Fruit fly (Drosophila melanogaster) whole organism, embryonic: ENCODE data around the gene CG8851.

Experiments used
- Bgb ChIP-seq: fragments of 200-800 bp; sonication (Bioruptor generic); IDR thresholded peaks from 2 replicates; pipeline ENCODE4 v1.3.6; 2022; ENCODE audit warnings: missing biosample characterization, missing genetic modification characterization; ENCODE audit not compliant: partially characterized antibody
- CG10274 ChIP-seq: fragments of 200-800 bp; sonication (Bioruptor generic); optimal IDR thresholded peaks from 3 replicates; lab custom pipeline; 2017; ENCODE audit warnings: missing biosample characterization, mild to moderate bottlenecking, missing genetic modification characterization
- CG10959 ChIP-seq: fragments of 200-800 bp; sonication (Bioruptor generic); IDR thresholded peaks from 2 replicates; pipeline ENCODE4 v1.3.6; 2022; ENCODE audit warnings: missing biosample characterization, missing genetic modification characterization
- CG10979 ChIP-seq: fragments of 200-800 bp; sonication (Bioruptor generic); optimal IDR thresholded peaks from 2 replicates; lab custom pipeline; 2018; ENCODE audit warnings: missing biosample characterization, mild to moderate bottlenecking, missing genetic modification characterization, moderate library complexity
- CG11696 ChIP-seq: fragments of 200-800 bp; sonication (Bioruptor generic); IDR thresholded peaks from 2 replicates; pipeline ENCODE4 v1.3.6; 2022; ENCODE audit warnings: missing biosample characterization, missing genetic modification characterization
- CG12299 ChIP-seq: fragments of 200-800 bp; sonication (Bioruptor generic); optimal IDR thresholded peaks from 2 replicates; lab custom pipeline; 2018; ENCODE audit warnings: missing biosample characterization, mild to moderate bottlenecking, missing genetic modification characterization
- CG13123 ChIP-seq: fragments of 200-800 bp; sonication (Bioruptor generic); optimal IDR thresholded peaks from 2 replicates; lab custom pipeline; 2016; ENCODE audit warnings: missing biosample characterization, missing genetic modification characterization
- CG14014 ChIP-seq: fragments of 200-800 bp; sonication (Bioruptor generic); IDR thresholded peaks from 2 replicates; pipeline ENCODE4 v1.3.6; 2022; ENCODE audit warnings: missing biosample characterization, missing genetic modification characterization
- CG14667 ChIP-seq: fragments of 200-800 bp; sonication (Bioruptor generic); IDR thresholded peaks from 2 replicates; pipeline ENCODE4 v1.3.6; 2022; ENCODE audit warnings: missing biosample characterization, missing genetic modification characterization
- CG14860 ChIP-seq: fragments of 200-800 bp; sonication (Bioruptor generic); IDR thresholded peaks from 3 replicates; pipeline ENCODE4 v1.3.6; 2022; ENCODE audit warnings: missing biosample characterization, missing genetic modification characterization; ENCODE audit not compliant: partially characterized antibody
- CG15601 ChIP-seq: fragments of 200-800 bp; sonication (Bioruptor generic); optimal IDR thresholded peaks from 3 replicates; lab custom pipeline; 2019; ENCODE audit warnings: missing biosample characterization, mild to moderate bottlenecking, missing genetic modification characterization, moderate library complexity
- CG15696 ChIP-seq: fragments of 200-800 bp; sonication (Bioruptor generic); optimal IDR thresholded peaks from 2 replicates; lab custom pipeline; 2019; ENCODE audit warnings: missing biosample characterization, mild to moderate bottlenecking, missing genetic modification characterization, moderate library complexity
- CG2712 ChIP-seq: fragments of 200-800 bp; optimal IDR thresholded peaks from 3 replicates; lab custom pipeline; 2019; ENCODE audit warnings: missing biosample characterization, mild to moderate bottlenecking, missing genetic modification characterization, moderate library complexity
- CG34376 ChIP-seq: fragments of 200-800 bp; sonication (Bioruptor generic); optimal IDR thresholded peaks from 2 replicates; lab custom pipeline; 2018; ENCODE audit warnings: missing biosample characterization, mild to moderate bottlenecking, missing genetic modification characterization
- CG7556 ChIP-seq: fragments of 200-800 bp; sonication (Bioruptor generic); optimal IDR thresholded peaks from 2 replicates; lab custom pipeline; 2017; ENCODE audit warnings: missing biosample characterization, mild to moderate bottlenecking, missing genetic modification characterization
- CG7987 ChIP-seq: fragments of 200-800 bp; sonication (Bioruptor generic); optimal IDR thresholded peaks from 2 replicates; lab custom pipeline; 2018; ENCODE audit warnings: missing biosample characterization, mild to moderate bottlenecking, missing genetic modification characterization, moderate library complexity
- CTCF ChIP-seq: fragments of 200-800 bp; sonication (Bioruptor generic); optimal IDR thresholded peaks from 2 replicates; lab custom pipeline; 2017; ENCODE audit warnings: missing biosample characterization, mild to moderate bottlenecking, missing genetic modification characterization, moderate library complexity
- D ChIP-seq, 2 experiments: fragments of 200-800 bp in 1 of 2; fragments of >200 bp in 1 of 2; sonication (Bioruptor generic) in 1 of 2; optimal IDR thresholded peaks; 2 replicates in 1 of 2; 3 replicates in 1 of 2; lab custom pipeline; 2017; ENCODE audit warnings: mild to moderate bottlenecking in 1 of 2, missing biosample characterization in 1 of 2, missing genetic modification characterization in 1 of 2, missing genetic modification reagents in 1 of 2
- Deaf1 ChIP-seq: fragments of 200-800 bp; optimal IDR thresholded peaks from 3 replicates; lab custom pipeline; 2019; ENCODE audit warnings: missing biosample characterization, mild to moderate bottlenecking, missing genetic modification characterization, moderate library complexity
- Eip74EF ChIP-seq, 2 experiments: fragments of 200-800 bp in 1 of 2; fragments of >200 bp in 1 of 2; sonication (Bioruptor generic) in 1 of 2; optimal IDR thresholded peaks; 2 replicates each; lab custom pipeline; 2017 to 2019; ENCODE audit warnings: missing biosample characterization in 2 of 2, missing genetic modification characterization in 2 of 2, mild to moderate bottlenecking in 1 of 2, moderate library complexity in 1 of 2
- HLH3B ChIP-seq: fragments of 200-800 bp; sonication (Bioruptor generic); IDR thresholded peaks from 2 replicates; pipeline ENCODE4 v1.3.6; 2022; ENCODE audit warnings: missing biosample characterization, missing genetic modification characterization
- Hey ChIP-seq: fragments of 200-800 bp; sonication (Bioruptor generic); optimal IDR thresholded peaks from 3 replicates; lab custom pipeline; 2018; ENCODE audit warnings: missing biosample characterization, mild to moderate bottlenecking, missing genetic modification characterization
- Med ChIP-seq: fragments of 200-800 bp; sonication (Bioruptor generic); peaks from one replicate; lab custom pipeline; 2016; ENCODE audit warnings: missing biosample characterization, missing genetic modification characterization, mild to moderate bottlenecking, inconsistent platforms, moderate library complexity
- Sox100B ChIP-seq: fragments of 200-800 bp; sonication (Bioruptor generic); optimal IDR thresholded peaks from 3 replicates; lab custom pipeline; 2018; ENCODE audit warnings: missing biosample characterization, mild to moderate bottlenecking, missing genetic modification characterization
- Sry-δ ChIP-seq: fragments of 200-800 bp; sonication (Bioruptor generic); optimal IDR thresholded peaks from 2 replicates; lab custom pipeline; 2016; ENCODE audit warnings: missing biosample characterization, missing genetic modification characterization
- Usf ChIP-seq: fragments of 200-800 bp; sonication (Bioruptor generic); optimal IDR thresholded peaks from 2 replicates; lab custom pipeline; 2017; ENCODE audit warnings: missing genotype, missing biosample characterization, missing genetic modification characterization
- Vsx1 ChIP-seq: fragments of 200-800 bp; sonication (Bioruptor generic); optimal IDR thresholded peaks from 2 replicates; lab custom pipeline; 2017; ENCODE audit warnings: missing biosample characterization, mild to moderate bottlenecking, missing genetic modification characterization, missing genetic modification reagents
- amos ChIP-seq: fragments of 200-800 bp; sonication (Bioruptor generic); IDR thresholded peaks from 2 replicates; pipeline ENCODE4 v1.3.6; 2022; ENCODE audit warnings: missing biosample characterization, missing genetic modification characterization; ENCODE audit not compliant: partially characterized antibody
- aop ChIP-seq: fragments of 200-800 bp; sonication (Bioruptor generic); IDR thresholded peaks from 2 replicates; pipeline ENCODE4 v1.3.6; 2022; ENCODE audit warnings: missing biosample characterization, missing genetic modification characterization
- bbx ChIP-seq: fragments of 200-800 bp; sonication (Bioruptor generic); IDR thresholded peaks from 2 replicates; pipeline ENCODE4 v1.3.6; 2022; ENCODE audit warnings: missing biosample characterization, missing genetic modification characterization; ENCODE audit not compliant: partially characterized antibody
- chn ChIP-seq: fragments of 200-800 bp; sonication (Bioruptor generic); optimal IDR thresholded peaks from 2 replicates; lab custom pipeline; 2016; ENCODE audit warnings: missing biosample characterization, missing genetic modification characterization
- dan ChIP-seq: fragments of 200-800 bp; sonication (Bioruptor generic); IDR thresholded peaks from 2 replicates; pipeline ENCODE4 v1.3.6; 2022; ENCODE audit warnings: missing biosample characterization, missing genetic modification characterization
- danr ChIP-seq: fragments of 200-800 bp; sonication (Bioruptor generic); IDR thresholded peaks from 2 replicates; pipeline ENCODE4 v1.3.6; 2022; ENCODE audit warnings: missing biosample characterization, missing genetic modification characterization
- dimm ChIP-seq: fragments of 200-800 bp; sonication (Bioruptor generic); IDR thresholded peaks from 2 replicates; pipeline ENCODE4 v1.3.6; 2022; ENCODE audit warnings: missing biosample characterization, missing genetic modification characterization
- gfzf ChIP-seq: fragments of 200-800 bp; sonication (Bioruptor generic); optimal IDR thresholded peaks from 2 replicates; lab custom pipeline; 2016; ENCODE audit warnings: missing biosample characterization, mild to moderate bottlenecking, missing genetic modification characterization, moderate library complexity
- grn ChIP-seq: fragments of 200-800 bp; sonication (Bioruptor generic); optimal IDR thresholded peaks from 3 replicates; lab custom pipeline; 2017; ENCODE audit warnings: missing biosample characterization, missing genetic modification characterization
- gsb-n ChIP-seq: fragments of 200-800 bp; sonication (Bioruptor generic); optimal IDR thresholded peaks from 3 replicates; lab custom pipeline; 2018; ENCODE audit warnings: missing biosample characterization, mild to moderate bottlenecking, missing genetic modification characterization
- klu ChIP-seq: fragments of 200-800 bp; sonication (Bioruptor generic); IDR thresholded peaks from 2 replicates; pipeline ENCODE4 v1.3.6; 2022; ENCODE audit warnings: missing biosample characterization, missing genetic modification characterization
- lab ChIP-seq: fragments of 200-800 bp; sonication (Bioruptor generic); optimal IDR thresholded peaks from 3 replicates; lab custom pipeline; 2017; ENCODE audit warnings: missing biosample characterization, missing genetic modification characterization, mild to moderate bottlenecking, moderate library complexity, missing genetic modification reagents
- lbe ChIP-seq: fragments of 200-800 bp; sonication (Bioruptor generic); optimal IDR thresholded peaks from 2 replicates; lab custom pipeline; 2016; ENCODE audit warnings: missing biosample characterization, mild to moderate bottlenecking, missing genetic modification characterization
- lola ChIP-seq, 3 experiments: fragments of >200 bp in 2 of 3; fragments of 200-800 bp in 1 of 3; sonication (Bioruptor generic) in 1 of 3; optimal IDR thresholded peaks; 2 replicates each; lab custom pipeline; 2017 to 2019; ENCODE audit warnings: missing biosample characterization in 3 of 3, missing genetic modification characterization in 3 of 3, mild to moderate bottlenecking in 1 of 3, moderate library complexity in 1 of 3
- nau ChIP-seq: fragments of 200-800 bp; sonication (Bioruptor generic); optimal IDR thresholded peaks from 3 replicates; lab custom pipeline; 2017; ENCODE audit warnings: missing biosample characterization, mild to moderate bottlenecking, missing genetic modification characterization, missing genetic modification reagents
- nerfin-2 ChIP-seq: fragments of 200-800 bp; sonication (Bioruptor generic); IDR thresholded peaks from 2 replicates; pipeline ENCODE4 v1.3.6; 2022; ENCODE audit warnings: missing biosample characterization, missing genetic modification characterization; ENCODE audit not compliant: partially characterized antibody
- pfk ChIP-seq: fragments of 200-800 bp; sonication (Bioruptor generic); optimal IDR thresholded peaks from 2 replicates; lab custom pipeline; 2018; ENCODE audit warnings: missing biosample characterization, mild to moderate bottlenecking, missing genetic modification characterization, moderate library complexity
- rib ChIP-seq: fragments of 200-800 bp; sonication (Bioruptor generic); IDR thresholded peaks from 2 replicates; pipeline ENCODE4 v1.3.6; 2022; ENCODE audit warnings: missing biosample characterization, missing genetic modification characterization
- sc ChIP-seq, 3 experiments: fragments of >200 bp in 2 of 3; fragments of 200-800 bp in 1 of 3; sonication (Bioruptor generic) in 1 of 3; optimal IDR thresholded peaks; 2 replicates in 2 of 3; 3 replicates in 1 of 3; lab custom pipeline; 2017; ENCODE audit warnings: mild to moderate bottlenecking in 1 of 3, missing biosample characterization in 1 of 3, missing genetic modification characterization in 1 of 3, missing genetic modification reagents in 1 of 3
- slbo ChIP-seq: fragments of 200-800 bp; sonication (Bioruptor generic); IDR thresholded peaks from 2 replicates; pipeline ENCODE4 v1.3.6; 2022; ENCODE audit warnings: missing biosample characterization, missing genetic modification characterization
- trh ChIP-seq: fragments of 200-800 bp; sonication (Bioruptor generic); optimal IDR thresholded peaks from 2 replicates; lab custom pipeline; 2016; ENCODE audit warnings: missing biosample characterization, missing genetic modification characterization

CG8851 gene

dm6 chr2L:3479697-3480442 lies 39.6 kb upstream of the CG8851 start (continued):
- TF ChIP-seq CG14860 (GFP tag; lab: Robert Waterston, UW) (no peak), Deaf1 (tag; lab: Kevin White, UChicago) (no peak), lab (GFP tag; lab: Kevin White, UChicago) (peak; percentile 19), CG12299 (tag; lab: Kevin White, UChicago) (no peak), CG15696 (tag; lab: Kevin White, UChicago) (no peak), Sox100B (GFP tag; lab: Kevin White, UChicago) (no peak), CG2712 (tag; lab: Kevin White, UChicago) (no peak), slbo (GFP tag; lab: Robert Waterston, UW) (no peak), rib (GFP tag; lab: Robert Waterston, UW) (peak; percentile 49), lola (GFP tag; optimal IDR thresholded peaks at IDR 0.05; lab: Kevin White, UChicago) (no peak), CG14667 (no peak), pfk (no peak), dan (GFP tag; lab: Robert Waterston, UW) (no peak), Bgb (GFP tag; lab: Robert Waterston, UW) (no peak), amos (0 out of 2 replicates have a peak, but pooled peaks have one; percentile 20), D (optimal IDR thresholded peaks at IDR 0.05; lab: Kevin White, UChicago) (no peak), D (GFP tag; optimal IDR thresholded peaks at IDR 0.05; lab: Kevin White, UChicago) (no peak), klu (GFP tag; lab: Robert Waterston, UW) (no peak), CG15601 (tag; lab: Kevin White, UChicago) (no peak), Eip74EF (GFP tag; optimal IDR thresholded peaks at IDR 0.05; lab: Kevin White, UChicago) (no peak), CG7556 (no peak), aop (GFP tag; lab: Robert Waterston, UW) (no peak), Hey (tag; lab: Kevin White, UChicago) (peak; percentile 56), CG11696 (GFP tag; lab: Robert Waterston, UW) (no peak), nau (GFP tag; lab: Kevin White, UChicago) (peak; percentile 2), nerfin-2 (GFP tag; lab: Robert Waterston, UW) (no peak), Sry-δ (no peak), chn (no peak), CG10274 (no peak), CG13123 (GFP tag; lab: Kevin White, UChicago) (no peak), CG10959 (no peak), grn (GFP tag; lab: Kevin White, UChicago) (no peak), Usf (GFP tag; lab: Kevin White, UChicago) (no peak), bbx (GFP tag; lab: Robert Waterston, UW) (no peak), CTCF (GFP tag; lab: Kevin White, UChicago) (no peak), CG14014 (GFP tag; lab: Robert Waterston, UW) (no peak; the same call in 1 of the 2 replicates), Vsx1 (peak; percentile 2), CG7987 (GFP tag; lab: Kevin White, UChicago) (peak; percentile 22), CG34376 (GFP tag; lab: Kevin White, UChicago) (peak; percentile 11), sc (optimal IDR thresholded peaks at IDR 0.05; lab: Kevin White, UChicago) (no peak), sc (GFP tag; optimal IDR thresholded peaks at IDR 0.05; lab: Kevin White, UChicago) (no peak), gsb-n (tag; lab: Kevin White, UChicago) (no peak), gfzf (no peak), trh (GFP tag; lab: Kevin White, UChicago) (no peak), CG10979 (tag; lab: Kevin White, UChicago) (no peak), lbe (GFP tag; lab: Kevin White, UChicago) (peak; percentile 19), Med (GFP tag; lab: Kevin White, UChicago) (peak; percentile 61), dimm (GFP tag; lab: Robert Waterston, UW) (no peak), danr (no peak), HLH3B (GFP tag; lab: Robert Waterston, UW) (no peak)
